Worm (Caenorhabditis elegans): ENCODE measurements around the gene pho-10.

Gene pho-10

DNA sequence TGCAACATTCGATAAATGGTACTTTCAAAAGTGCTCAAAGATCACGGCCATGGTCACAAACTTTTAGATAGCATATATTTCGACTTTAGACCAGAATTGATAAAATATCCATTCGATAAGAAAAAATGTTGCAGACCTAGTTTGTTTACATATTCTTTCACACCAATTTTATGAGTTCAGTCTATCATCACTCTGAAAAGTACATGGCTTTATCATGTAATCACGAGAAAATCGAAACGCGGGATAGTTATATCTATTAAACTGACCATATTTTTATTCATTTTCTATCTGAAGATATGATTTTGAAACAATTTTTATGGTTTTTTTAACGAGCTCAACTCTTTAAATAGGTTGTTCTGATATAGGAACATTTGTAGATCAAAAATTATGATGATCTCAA, 11.1 kb upstream of the pho-10 start, which contains the start of gene pho-11:
Gene pho-11 (plus strand): TSS at position 374 of the 400 bp plus-strand sequence.
- TF ChIP-seq T22C8.4 (GFP tag; IDR thresholded peaks at IDR 0.05) (no peak), ref-1 (GFP tag; conservative IDR thresholded peaks at IDR 0.05) (no peak), ztf-23 (GFP tag; IDR thresholded peaks at IDR 0.05) (no peak), cog-1 (tag; optimal IDR thresholded peaks at IDR 0.05) (no peak), flt-1 (GFP tag; IDR thresholded peaks at IDR 0.05) (no peak), tab-1 (GFP tag; IDR thresholded peaks at IDR 0.05) (no peak), ztf-29 (GFP tag; IDR thresholded peaks at IDR 0.05) (no peak), med-1 (GFP tag; optimal IDR thresholded peaks at IDR 0.05; ENCODE audit: insufficient read depth) (no peak), klf-2 (GFP tag; conservative IDR thresholded peaks at IDR 0.05) (no peak)

DNA sequence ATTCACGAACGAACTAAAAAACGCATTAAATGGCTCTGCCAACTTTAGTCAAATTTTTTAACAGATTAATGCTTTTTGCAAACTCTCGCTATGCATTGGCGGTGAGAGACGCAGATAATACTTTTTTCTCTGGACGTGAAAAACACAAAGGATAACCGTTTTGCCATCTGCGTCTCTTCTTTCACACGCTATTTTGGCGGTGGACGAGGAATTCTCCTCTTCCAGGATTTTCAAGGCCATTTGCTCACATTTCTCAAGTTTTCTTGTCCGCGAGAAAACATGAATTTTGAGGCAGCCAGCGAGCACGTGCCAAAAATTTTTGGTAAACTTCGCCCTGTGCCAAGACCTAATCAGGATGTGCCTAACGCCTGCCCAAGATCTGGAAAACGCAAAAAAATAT, 10.6 kb upstream of the pho-10 start:
- TF ChIP-seq ztf-29 (GFP tag; IDR thresholded peaks at IDR 0.05) (no peak), cog-1 (tag; optimal IDR thresholded peaks at IDR 0.05) (no peak), med-1 (GFP tag; optimal IDR thresholded peaks at IDR 0.05; ENCODE audit: insufficient read depth) (no peak), ztf-23 (GFP tag; IDR thresholded peaks at IDR 0.05) (no peak), flt-1 (GFP tag; IDR thresholded peaks at IDR 0.05) (peak; percentile 5; the same call in 1 of the 2 replicates), ref-1 (GFP tag; conservative IDR thresholded peaks at IDR 0.05) (no peak), T22C8.4 (GFP tag; IDR thresholded peaks at IDR 0.05) (no peak), klf-2 (GFP tag; conservative IDR thresholded peaks at IDR 0.05) (no peak), tab-1 (GFP tag; IDR thresholded peaks at IDR 0.05) (no peak)

DNA sequence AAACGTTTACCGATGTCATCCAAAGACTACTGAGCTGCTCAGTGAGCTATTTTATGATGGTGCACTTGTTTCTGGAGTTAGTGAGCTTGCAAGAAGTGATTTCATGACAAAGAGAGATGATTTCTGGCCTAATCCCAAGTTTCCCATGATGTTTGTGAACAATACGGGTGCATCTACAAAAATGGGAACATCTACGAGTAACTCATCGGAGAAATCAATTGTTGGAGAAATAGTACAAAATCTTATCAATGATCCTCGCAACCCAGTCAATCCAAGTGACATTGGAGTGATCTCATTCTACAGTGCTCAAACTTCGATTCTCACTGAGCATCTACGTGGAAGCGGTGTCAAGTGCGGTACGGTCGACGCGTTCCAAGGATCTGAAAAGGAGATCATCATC, 8.1 kb upstream of the pho-10 start:
- TF ChIP-seq ztf-23 (GFP tag; IDR thresholded peaks at IDR 0.05) (no peak), tab-1 (GFP tag; IDR thresholded peaks at IDR 0.05) (no peak), med-1 (GFP tag; optimal IDR thresholded peaks at IDR 0.05; ENCODE audit: insufficient read depth) (no peak), flt-1 (GFP tag; IDR thresholded peaks at IDR 0.05) (no peak), klf-2 (GFP tag; conservative IDR thresholded peaks at IDR 0.05) (no peak), cog-1 (tag; optimal IDR thresholded peaks at IDR 0.05) (no peak), ref-1 (GFP tag; conservative IDR thresholded peaks at IDR 0.05) (no peak), T22C8.4 (GFP tag; IDR thresholded peaks at IDR 0.05) (no peak), ztf-29 (GFP tag; IDR thresholded peaks at IDR 0.05) (no peak)

ce11 chrII:9921622-9922269, 1.4 kb upstream of the pho-10 start, which contains the start of gene C05C10.2:
Gene C05C10.2, plus strand, starts transcription at chrII:9922219.
- TF ChIP-seq ref-1 (GFP tag; conservative IDR thresholded peaks at IDR 0.05): no peak
- no peak for TF ChIP-seq T22C8.4 (GFP tag; IDR thresholded peaks at IDR 0.05)
- no peak for TF ChIP-seq klf-2 (GFP tag; conservative IDR thresholded peaks at IDR 0.05)
- TF ChIP-seq cog-1 (tag; optimal IDR thresholded peaks at IDR 0.05): no peak
- no peak for TF ChIP-seq flt-1 (GFP tag; IDR thresholded peaks at IDR 0.05)
- no peak for TF ChIP-seq ztf-23 (GFP tag; IDR thresholded peaks at IDR 0.05)
- no peak for TF ChIP-seq ztf-29 (GFP tag; IDR thresholded peaks at IDR 0.05)
- no peak for TF ChIP-seq tab-1 (GFP tag; IDR thresholded peaks at IDR 0.05)
- no peak for TF ChIP-seq med-1 (GFP tag; optimal IDR thresholded peaks at IDR 0.05; ENCODE audit: insufficient read depth)

- TF ChIP-seq tab-1 (GFP tag; IDR thresholded peaks at IDR 0.05): no peak
- TF ChIP-seq klf-2 (GFP tag; conservative IDR thresholded peaks at IDR 0.05): no peak
- TF ChIP-seq ref-1 (GFP tag; conservative IDR thresholded peaks at IDR 0.05): no peak
- TF ChIP-seq med-1 (GFP tag; optimal IDR thresholded peaks at IDR 0.05; ENCODE audit: insufficient read depth): no peak
- TF ChIP-seq flt-1 (GFP tag; IDR thresholded peaks at IDR 0.05): no peak
- TF ChIP-seq T22C8.4 (GFP tag; IDR thresholded peaks at IDR 0.05): no peak
- no peak for TF ChIP-seq ztf-29 (GFP tag; IDR thresholded peaks at IDR 0.05)
- no peak for TF ChIP-seq ztf-23 (GFP tag; IDR thresholded peaks at IDR 0.05)
- no peak for TF ChIP-seq cog-1 (tag; optimal IDR thresholded peaks at IDR 0.05)
Observed at ce11 chrII:9917904-9918303, 2.5 kb downstream of the pho-10 start, which contains the start of gene C05C10.8. Gene C05C10.8, minus strand, starts transcription at chrII:9918004.

DNA sequence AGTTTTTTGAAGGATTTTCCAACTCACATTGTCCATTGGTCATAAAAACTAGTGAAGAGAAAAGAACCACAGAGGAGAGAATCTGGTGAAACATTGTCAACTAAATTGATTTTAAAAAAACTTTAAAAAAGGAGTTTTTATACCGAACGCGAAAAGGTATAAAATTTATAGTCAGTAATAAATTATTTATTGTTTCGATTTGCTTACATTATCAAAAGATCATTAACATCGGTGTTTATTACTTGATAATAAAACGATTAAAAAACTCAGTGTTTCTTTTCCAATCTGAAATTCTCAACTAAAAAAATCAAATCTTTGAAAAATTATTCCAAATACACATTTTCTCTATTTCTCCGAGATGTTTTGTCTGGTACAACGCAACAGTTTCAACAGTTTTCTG, 4.2 kb downstream of the pho-10 start, which contains the start of gene F26C11.4:
Gene F26C11.4 (minus strand): TSS at position 101 of the 400 bp plus-strand sequence.
- no peak for TF ChIP-seq ztf-29 (GFP tag; IDR thresholded peaks at IDR 0.05)
- no peak for TF ChIP-seq T22C8.4 (GFP tag; IDR thresholded peaks at IDR 0.05)
- no peak for TF ChIP-seq cog-1 (tag; optimal IDR thresholded peaks at IDR 0.05)
- no peak for TF ChIP-seq med-1 (GFP tag; optimal IDR thresholded peaks at IDR 0.05; ENCODE audit: insufficient read depth)
- no peak for TF ChIP-seq flt-1 (GFP tag; IDR thresholded peaks at IDR 0.05)
- TF ChIP-seq klf-2 (GFP tag; conservative IDR thresholded peaks at IDR 0.05): no peak
- TF ChIP-seq ztf-23 (GFP tag; IDR thresholded peaks at IDR 0.05): no peak
- no peak for TF ChIP-seq tab-1 (GFP tag; IDR thresholded peaks at IDR 0.05)
- no peak for TF ChIP-seq ref-1 (GFP tag; conservative IDR thresholded peaks at IDR 0.05)

DNA sequence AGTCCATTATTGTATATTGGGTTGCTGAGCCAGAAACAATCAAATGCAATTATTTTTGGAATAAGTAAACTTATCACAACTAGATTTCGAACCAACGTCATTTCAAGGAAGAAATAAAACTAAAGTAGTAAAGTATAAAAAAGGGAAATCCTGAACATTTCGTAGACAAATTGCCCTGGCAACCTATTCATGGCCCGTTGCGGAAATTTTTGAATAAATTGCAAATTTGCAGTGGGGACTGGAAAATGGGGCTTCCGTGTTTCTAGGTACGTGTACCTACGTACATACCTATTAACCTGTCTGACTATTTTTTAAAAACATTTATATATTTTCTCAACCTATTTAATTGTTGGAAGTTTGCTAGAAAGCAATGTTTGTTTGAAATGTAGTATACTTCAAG, 5.4 kb downstream of the pho-10 start, which contains the start of gene F26C11.3:
Gene F26C11.3 (minus strand): TSS at position 101 of the 400 bp plus-strand sequence.
- TF ChIP-seq cog-1 (tag; optimal IDR thresholded peaks at IDR 0.05): no peak
- no peak for TF ChIP-seq T22C8.4 (GFP tag; IDR thresholded peaks at IDR 0.05)
- no peak for TF ChIP-seq ztf-23 (GFP tag; IDR thresholded peaks at IDR 0.05)
- TF ChIP-seq flt-1 (GFP tag; IDR thresholded peaks at IDR 0.05): no peak
- no peak for TF ChIP-seq ztf-29 (GFP tag; IDR thresholded peaks at IDR 0.05)
- no peak for TF ChIP-seq klf-2 (GFP tag; conservative IDR thresholded peaks at IDR 0.05)
- TF ChIP-seq med-1 (GFP tag; optimal IDR thresholded peaks at IDR 0.05; ENCODE audit: insufficient read depth): no peak
- no peak for TF ChIP-seq tab-1 (GFP tag; IDR thresholded peaks at IDR 0.05)
- TF ChIP-seq ref-1 (GFP tag; conservative IDR thresholded peaks at IDR 0.05): no peak

DNA sequence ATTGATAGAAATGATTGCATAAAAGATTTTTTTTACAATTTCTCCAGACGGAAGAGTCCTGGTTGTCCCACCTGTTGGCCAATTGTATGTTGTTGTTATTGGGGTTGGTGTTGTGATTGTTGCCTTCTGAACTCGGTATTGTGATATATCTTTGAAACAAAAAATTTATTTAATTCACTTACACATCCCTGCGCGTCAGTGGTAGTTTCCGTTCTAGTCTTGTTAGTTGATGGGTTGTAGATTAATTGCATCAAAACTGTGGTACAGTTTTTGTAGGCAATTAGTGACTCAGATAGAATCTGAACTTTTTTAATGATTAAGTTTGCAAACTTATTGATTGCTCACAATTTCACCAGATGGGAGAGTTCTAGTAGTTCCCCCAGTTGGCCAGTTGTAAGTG, 15.9 kb downstream of the pho-10 start:
- TF ChIP-seq tab-1 (GFP tag; IDR thresholded peaks at IDR 0.05) (no peak), ztf-23 (GFP tag; IDR thresholded peaks at IDR 0.05) (no peak), cog-1 (tag; optimal IDR thresholded peaks at IDR 0.05) (no peak), klf-2 (GFP tag; conservative IDR thresholded peaks at IDR 0.05) (no peak), flt-1 (GFP tag; IDR thresholded peaks at IDR 0.05) (no peak), ztf-29 (GFP tag; IDR thresholded peaks at IDR 0.05) (no peak), med-1 (GFP tag; optimal IDR thresholded peaks at IDR 0.05; ENCODE audit: insufficient read depth) (no peak), T22C8.4 (GFP tag; IDR thresholded peaks at IDR 0.05) (no peak), ref-1 (GFP tag; conservative IDR thresholded peaks at IDR 0.05) (no peak)

ce11 chrII:9900276-9900675, 20.1 kb downstream of the pho-10 start, which contains the start of gene unc-4:
Gene unc-4, minus strand, starts transcription at chrII:9900376.
- TF ChIP-seq ref-1 (GFP tag; conservative IDR thresholded peaks at IDR 0.05): no peak
- no peak for TF ChIP-seq ztf-29 (GFP tag; IDR thresholded peaks at IDR 0.05)
- no peak for TF ChIP-seq cog-1 (tag; optimal IDR thresholded peaks at IDR 0.05)
- no peak for TF ChIP-seq med-1 (GFP tag; optimal IDR thresholded peaks at IDR 0.05; ENCODE audit: insufficient read depth)
- TF ChIP-seq klf-2 (GFP tag; conservative IDR thresholded peaks at IDR 0.05): no peak
- TF ChIP-seq flt-1 (GFP tag; IDR thresholded peaks at IDR 0.05): no peak
- TF ChIP-seq ztf-23 (GFP tag; IDR thresholded peaks at IDR 0.05): no peak
- no peak for TF ChIP-seq T22C8.4 (GFP tag; IDR thresholded peaks at IDR 0.05)
- no peak for TF ChIP-seq tab-1 (GFP tag; IDR thresholded peaks at IDR 0.05)
